Fruit fly (Drosophila melanogaster) whole organism, embryonic: ENCODE measurements around the gene nAChRalpha3.

ENCODE experiments used
- CG11085 ChIP-seq: fragments of 200-800 bp; sonication (Bioruptor generic); IDR thresholded peaks from 2 replicates; pipeline ENCODE4 v1.3.6; 2022; ENCODE audit warnings: missing biosample characterization, missing genetic modification characterization
- CG11456 ChIP-seq: fragments of 200-800 bp; sonication (Bioruptor generic); IDR thresholded peaks from 3 replicates; pipeline ENCODE4 v1.3.6; 2022; ENCODE audit warnings: missing biosample characterization, missing genetic modification characterization
- CG11695 ChIP-seq: fragments of 200-800 bp; sonication (Bioruptor generic); IDR thresholded peaks from 3 replicates; pipeline ENCODE4 v1.3.6; 2022; ENCODE audit warnings: missing biosample characterization, missing genetic modification characterization
- CG12071 ChIP-seq: fragments of 200-800 bp; sonication (Bioruptor generic); optimal IDR thresholded peaks from 3 replicates; lab custom pipeline; 2018; ENCODE audit warnings: missing biosample characterization, mild to moderate bottlenecking, missing genetic modification characterization
- CG14860 ChIP-seq: fragments of 200-800 bp; sonication (Bioruptor generic); IDR thresholded peaks from 3 replicates; pipeline ENCODE4 v1.3.6; 2022; ENCODE audit warnings: missing biosample characterization, missing genetic modification characterization; ENCODE audit not compliant: partially characterized antibody
- CG15269 ChIP-seq: fragments of 200-800 bp; sonication (Bioruptor generic); optimal IDR thresholded peaks from 2 replicates; lab custom pipeline; 2018; ENCODE audit warnings: missing biosample characterization, mild to moderate bottlenecking, missing genetic modification characterization, moderate library complexity
- CG15514 ChIP-seq: fragments of 200-800 bp; sonication (Bioruptor generic); optimal IDR thresholded peaks from 3 replicates; lab custom pipeline; 2017; ENCODE audit warnings: missing biosample characterization, missing genetic modification characterization, mild to moderate bottlenecking, moderate library complexity, missing genetic modification reagents
- CG1603 ChIP-seq: fragments of 200-800 bp; sonication (Bioruptor generic); optimal IDR thresholded peaks from 2 replicates; lab custom pipeline; 2019; ENCODE audit warnings: missing biosample characterization, mild to moderate bottlenecking, missing genetic modification characterization, moderate library complexity
- CG1647 ChIP-seq: fragments of 200-800 bp; sonication (Bioruptor generic); optimal IDR thresholded peaks from 3 replicates; lab custom pipeline; 2016; ENCODE audit warnings: missing biosample characterization, missing genetic modification characterization
- CG17186 ChIP-seq: fragments of 200-800 bp; sonication (Bioruptor generic); optimal IDR thresholded peaks from 3 replicates; lab custom pipeline; 2017; ENCODE audit warnings: missing biosample characterization, missing genetic modification reagents, missing genetic modification characterization
- CG17612 ChIP-seq: fragments of 200-800 bp; sonication (Bioruptor generic); IDR thresholded peaks from 2 replicates; pipeline ENCODE4 v1.3.6; 2022; ENCODE audit warnings: missing biosample characterization, missing genetic modification characterization
- CG17829 ChIP-seq: fragments of 200-800 bp; optimal IDR thresholded peaks from 2 replicates; lab custom pipeline; 2019; ENCODE audit warnings: missing biosample characterization, mild to moderate bottlenecking, missing genetic modification characterization, moderate library complexity
- CG18764 ChIP-seq: fragments of 200-800 bp; sonication (Bioruptor generic); optimal IDR thresholded peaks from 3 replicates; lab custom pipeline; 2016; ENCODE audit warnings: missing biosample characterization, missing genetic modification characterization
- CG2129 ChIP-seq: fragments of 200-800 bp; sonication (Bioruptor generic); IDR thresholded peaks from 2 replicates; pipeline ENCODE4 v1.3.6; 2022; ENCODE audit warnings: missing biosample characterization, missing genetic modification characterization; ENCODE audit not compliant: partially characterized antibody
- CG34224 ChIP-seq: fragments of 200-800 bp; sonication (Bioruptor generic); IDR thresholded peaks from 3 replicates; pipeline ENCODE4 v1.3.6; 2022; ENCODE audit warnings: missing biosample characterization, missing genetic modification characterization; ENCODE audit not compliant: partially characterized antibody
- CG3838 ChIP-seq: fragments of 200-800 bp; sonication (Bioruptor generic); optimal IDR thresholded peaks from 3 replicates; lab custom pipeline; 2016; ENCODE audit warnings: missing biosample characterization, missing genetic modification characterization
- CG4282 ChIP-seq: fragments of 200-800 bp; sonication (Bioruptor generic); optimal IDR thresholded peaks from 2 replicates; lab custom pipeline; 2016; ENCODE audit warnings: missing biosample characterization, missing genetic modification characterization
- CG6689 ChIP-seq: fragments of 200-800 bp; sonication (Bioruptor generic); IDR thresholded peaks from 2 replicates; pipeline ENCODE4 v1.3.6; 2022; ENCODE audit warnings: missing biosample characterization, missing genetic modification characterization
- CG7556 ChIP-seq: fragments of 200-800 bp; sonication (Bioruptor generic); optimal IDR thresholded peaks from 2 replicates; lab custom pipeline; 2017; ENCODE audit warnings: missing biosample characterization, mild to moderate bottlenecking, missing genetic modification characterization
- CG8765 ChIP-seq: fragments of 200-800 bp; sonication (Bioruptor generic); IDR thresholded peaks from 2 replicates; pipeline ENCODE4 v1.3.6; 2022; ENCODE audit warnings: missing biosample characterization, missing genetic modification characterization
- CG9727 ChIP-seq: fragments of 200-800 bp; sonication (Bioruptor generic); optimal IDR thresholded peaks from 3 replicates; lab custom pipeline; 2017; ENCODE audit warnings: missing biosample characterization, mild to moderate bottlenecking, missing genetic modification characterization
- Chrac-16 ChIP-seq: fragments of 200-800 bp; sonication (Bioruptor generic); optimal IDR thresholded peaks from 3 replicates; lab custom pipeline; 2016; ENCODE audit warnings: missing biosample characterization, missing genetic modification characterization
- D19B ChIP-seq: fragments of 200-800 bp; sonication (Bioruptor generic); optimal IDR thresholded peaks from 2 replicates; lab custom pipeline; 2017; ENCODE audit warnings: missing biosample characterization, mild to moderate bottlenecking, missing genetic modification characterization
- Ets97D ChIP-seq: fragments of 200-800 bp; sonication (Bioruptor generic); optimal IDR thresholded peaks from 3 replicates; lab custom pipeline; 2016; ENCODE audit warnings: missing biosample characterization, missing genetic modification characterization
- HHEX ChIP-seq: fragments of 200-800 bp; sonication (Bioruptor generic); optimal IDR thresholded peaks from 3 replicates; lab custom pipeline; 2017; ENCODE audit warnings: missing biosample characterization, mild to moderate bottlenecking, missing genetic modification characterization, missing genetic modification reagents
- Hr3 ChIP-seq: fragments of 200-800 bp; sonication (Bioruptor generic); optimal IDR thresholded peaks from 3 replicates; lab custom pipeline; 2016; ENCODE audit warnings: missing biosample characterization, missing genetic modification characterization
- MBD-R2 ChIP-seq: fragments of 200-800 bp; sonication (Bioruptor generic); IDR thresholded peaks from 2 replicates; pipeline ENCODE4 v1.3.6; 2022; ENCODE audit warnings: missing biosample characterization, missing genetic modification characterization
- Pdp1 ChIP-seq, 2 experiments: fragments of 200-800 bp; sonication (Bioruptor generic); optimal IDR thresholded peaks; 3 replicates each; lab custom pipeline; 2016; ENCODE audit warnings: missing biosample characterization in 2 of 2, missing genetic modification characterization in 2 of 2, mild to moderate bottlenecking in 1 of 2, moderate library complexity in 1 of 2
- Trl ChIP-seq, 3 experiments: fragments of >200 bp in 2 of 3; fragments of 200-800 bp in 1 of 3; sonication (Bioruptor generic) in 1 of 3; optimal IDR thresholded peaks; 2 replicates in 1 of 3; 3 replicates in 2 of 3; lab custom pipeline; 2016 to 2017; ENCODE audit warnings: missing biosample characterization in 1 of 3, missing genetic modification characterization in 1 of 3
- al ChIP-seq: fragments of 200-800 bp; sonication (Bioruptor generic); IDR thresholded peaks from 2 replicates; pipeline ENCODE4 v1.3.6; 2022; ENCODE audit warnings: missing biosample characterization, missing genetic modification characterization
- ato ChIP-seq: fragments of 200-800 bp; sonication (Bioruptor generic); IDR thresholded peaks from 2 replicates; pipeline ENCODE4 v1.3.6; 2022; ENCODE audit warnings: missing biosample characterization, missing genetic modification characterization; ENCODE audit not compliant: partially characterized antibody
- bab2 ChIP-seq: fragments of 200-800 bp; sonication (Bioruptor generic); optimal IDR thresholded peaks from 2 replicates; lab custom pipeline; 2016; ENCODE audit warnings: missing biosample characterization, missing genetic modification characterization
- dati ChIP-seq: fragments of 200-800 bp; sonication (Bioruptor generic); IDR thresholded peaks from 2 replicates; pipeline ENCODE4 v1.3.6; 2022; ENCODE audit warnings: missing biosample characterization, missing genetic modification characterization
- dmrt11E ChIP-seq: fragments of 200-800 bp; sonication (Bioruptor generic); optimal IDR thresholded peaks from 3 replicates; lab custom pipeline; 2018; ENCODE audit warnings: missing biosample characterization, mild to moderate bottlenecking, missing genetic modification characterization, moderate library complexity
- gcm2 ChIP-seq: fragments of 200-800 bp; sonication (Bioruptor generic); optimal IDR thresholded peaks from 2 replicates; lab custom pipeline; 2016; ENCODE audit warnings: missing biosample characterization, missing genetic modification characterization
- gem ChIP-seq: fragments of 200-800 bp; sonication (Bioruptor generic); optimal IDR thresholded peaks from 2 replicates; lab custom pipeline; 2019; ENCODE audit warnings: missing biosample characterization, mild to moderate bottlenecking, missing genetic modification characterization, moderate library complexity
- grn ChIP-seq: fragments of 200-800 bp; sonication (Bioruptor generic); optimal IDR thresholded peaks from 3 replicates; lab custom pipeline; 2017; ENCODE audit warnings: missing biosample characterization, missing genetic modification characterization
- org-1 ChIP-seq: fragments of 200-800 bp; sonication (Bioruptor generic); optimal IDR thresholded peaks from 2 replicates; lab custom pipeline; 2017; ENCODE audit warnings: missing biosample characterization, missing genetic modification characterization
- p53 ChIP-seq: fragments of 200-800 bp; sonication (Bioruptor generic); optimal IDR thresholded peaks from 2 replicates; lab custom pipeline; 2016; ENCODE audit warnings: missing biosample characterization, missing genetic modification characterization
- pnt ChIP-seq: fragments of 200-800 bp; sonication (Bioruptor generic); optimal IDR thresholded peaks from 3 replicates; lab custom pipeline; 2016; ENCODE audit warnings: missing biosample characterization, missing genetic modification characterization
- ranshi ChIP-seq: fragments of 200-800 bp; sonication (Bioruptor generic); IDR thresholded peaks from 2 replicates; pipeline ENCODE4 v1.3.6; 2022; ENCODE audit warnings: missing biosample characterization, missing genetic modification characterization
- schlank ChIP-seq: fragments of 200-800 bp; sonication (Bioruptor generic); optimal IDR thresholded peaks from 2 replicates; lab custom pipeline; 2018; ENCODE audit warnings: missing biosample characterization, mild to moderate bottlenecking, missing genetic modification characterization
- sisA ChIP-seq: fragments of 200-800 bp; sonication (Bioruptor generic); IDR thresholded peaks from 2 replicates; pipeline ENCODE4 v1.3.6; 2022; ENCODE audit warnings: missing biosample characterization, missing genetic modification characterization
- slbo ChIP-seq: fragments of 200-800 bp; sonication (Bioruptor generic); IDR thresholded peaks from 2 replicates; pipeline ENCODE4 v1.3.6; 2022; ENCODE audit warnings: missing biosample characterization, missing genetic modification characterization
- ssp ChIP-seq: fragments of 200-800 bp; sonication (Bioruptor generic); IDR thresholded peaks from 2 replicates; pipeline ENCODE4 v1.3.6; 2022; ENCODE audit warnings: missing biosample characterization, missing genetic modification characterization
- tgo ChIP-seq: fragments of 200-800 bp; sonication (Bioruptor generic); IDR thresholded peaks from 3 replicates; pipeline ENCODE4 v1.3.6; 2022; ENCODE audit warnings: missing biosample characterization, missing genetic modification characterization
- tll ChIP-seq, 2 experiments: fragments of 200-800 bp in 1 of 2; fragments of >200 bp in 1 of 2; sonication (Bioruptor generic) in 1 of 2; optimal IDR thresholded peaks; 2 replicates each; lab custom pipeline; 2017 to 2019; ENCODE audit warnings: missing biosample characterization in 2 of 2, missing genetic modification characterization in 2 of 2, mild to moderate bottlenecking in 1 of 2, moderate library complexity in 1 of 2
- tna ChIP-seq: fragments of 200-800 bp; sonication (Bioruptor generic); IDR thresholded peaks from 2 replicates; pipeline ENCODE4 v1.3.6; 2022; ENCODE audit warnings: missing biosample characterization, missing genetic modification characterization; ENCODE audit not compliant: partially characterized antibody
- unpg ChIP-seq: fragments of 200-800 bp; sonication (Bioruptor generic); optimal IDR thresholded peaks from 3 replicates; lab custom pipeline; 2018; ENCODE audit warnings: missing biosample characterization, mild to moderate bottlenecking, missing genetic modification characterization, moderate library complexity
- vnd ChIP-seq: fragments of 200-800 bp; sonication (Bioruptor generic); IDR thresholded peaks from 3 replicates; pipeline ENCODE4 v1.3.6; 2022; ENCODE audit warnings: missing biosample characterization, missing genetic modification characterization; ENCODE audit not compliant: partially characterized antibody

nAChRalpha3 gene

dm6 chrX:8409793-8410192, 42.8 kb upstream of the nAChRalpha3 start (continued):
- peak in 1 of 2 experiments; percentile 34 for TF ChIP-seq Pdp1 (GFP tag; optimal IDR thresholded peaks at IDR 0.05; lab: Kevin White, UChicago)
- TF ChIP-seq CG6689 (GFP tag; lab: Robert Waterston, UW): no peak
- TF ChIP-seq CG18764 (GFP tag; lab: Kevin White, UChicago): no peak
- TF ChIP-seq CG17829: peak; percentile 50
- TF ChIP-seq CG7556: no peak
- TF ChIP-seq ranshi (GFP tag; lab: Robert Waterston, UW): peak; percentile 41; the same call in 1 of the 2 replicates
- no peak for TF ChIP-seq grn (GFP tag; lab: Kevin White, UChicago)
- peak; percentile 78 for TF ChIP-seq schlank (tag; lab: Kevin White, UChicago)
- peak; percentile 31 for TF ChIP-seq unpg (GFP tag; lab: Kevin White, UChicago)
- TF ChIP-seq tll (GFP tag; optimal IDR thresholded peaks at IDR 0.05; lab: Kevin White, UChicago): no peak
- no peak for TF ChIP-seq ssp (GFP tag; lab: Robert Waterston, UW)
- TF ChIP-seq HHEX (GFP tag; lab: Kevin White, UChicago): no peak
- no peak for TF ChIP-seq dmrt11E (tag; lab: Kevin White, UChicago)
- no peak for TF ChIP-seq CG17186 (GFP tag; lab: Kevin White, UChicago)
- TF ChIP-seq CG34224 (GFP tag; lab: Robert Waterston, UW): 0 out of 3 replicates have a peak, but pooled peaks have one; percentile 8
- peak; percentile 57 for TF ChIP-seq MBD-R2 (GFP tag; lab: Robert Waterston, UW)
- TF ChIP-seq org-1 (GFP tag; lab: Kevin White, UChicago): no peak
- peak; percentile 80 for TF ChIP-seq CG12071 (GFP tag; lab: Kevin White, UChicago)
- TF ChIP-seq Chrac-16 (GFP tag; lab: Kevin White, UChicago): no peak
- TF ChIP-seq CG15269 (tag; lab: Kevin White, UChicago): no peak
- no peak for TF ChIP-seq dati (GFP tag; lab: Robert Waterston, UW)
- TF ChIP-seq D19B (GFP tag; lab: Kevin White, UChicago): no peak
- no peak for TF ChIP-seq CG4282 (GFP tag; lab: Kevin White, UChicago)
- TF ChIP-seq ato (GFP tag; lab: Robert Waterston, UW): no peak
- TF ChIP-seq CG8765 (GFP tag; lab: Robert Waterston, UW): peak; percentile 99
- peak; percentile 79; the same call in 1 of the 2 replicates for TF ChIP-seq CG11085 (GFP tag; lab: Robert Waterston, UW)
- TF ChIP-seq pnt (GFP tag; lab: Kevin White, UChicago): no peak
- no peak for TF ChIP-seq Hr3 (GFP tag; lab: Kevin White, UChicago)
- TF ChIP-seq tna (GFP tag; lab: Robert Waterston, UW): no peak
- no peak for TF ChIP-seq gem
- TF ChIP-seq p53: no peak
- no peak for TF ChIP-seq vnd (GFP tag; lab: Robert Waterston, UW)
- peak; percentile 53 for TF ChIP-seq al (GFP tag; lab: Robert Waterston, UW)
- no peak for TF ChIP-seq tgo (GFP tag; lab: Robert Waterston, UW)
- no peak for TF ChIP-seq CG3838 (GFP tag; lab: Kevin White, UChicago)
- TF ChIP-seq slbo (GFP tag; lab: Robert Waterston, UW): no peak
- TF ChIP-seq Ets97D (GFP tag; lab: Kevin White, UChicago): no peak
- TF ChIP-seq CG1647 (GFP tag; lab: Kevin White, UChicago): no peak
- TF ChIP-seq gcm2: no peak
- TF ChIP-seq CG11695 (GFP tag; lab: Robert Waterston, UW): peak; percentile 65; the same call in 2 of the 3 replicates
- TF ChIP-seq CG17612 (GFP tag; lab: Robert Waterston, UW): peak; percentile 25; the same call in 1 of the 2 replicates
- TF ChIP-seq CG9727 (GFP tag; lab: Kevin White, UChicago): peak; percentile 32
- no peak; the same call in 2 of the 3 replicates for TF ChIP-seq CG11456 (GFP tag; lab: Robert Waterston, UW)
- peak in 1 of 2 experiments; percentile 66 for TF ChIP-seq Trl (optimal IDR thresholded peaks at IDR 0.05; lab: Kevin White, UChicago)
- TF ChIP-seq Trl (GFP tag; optimal IDR thresholded peaks at IDR 0.05; lab: Kevin White, UChicago): no peak
- TF ChIP-seq CG14860 (GFP tag; lab: Robert Waterston, UW): no peak
- TF ChIP-seq CG15514: peak; percentile 72
- no peak for TF ChIP-seq sisA (GFP tag; lab: Robert Waterston, UW)
- TF ChIP-seq bab2 (GFP tag; lab: Kevin White, UChicago): no peak
- no peak for TF ChIP-seq CG1603
- no peak for TF ChIP-seq CG2129 (GFP tag; lab: Robert Waterston, UW)
